Fruit fly (Drosophila melanogaster) whole organism, adult: ENCODE measurements around the gene scrib.

ENCODE experiments used
- CG11617 ChIP-seq: fragments of 200-800 bp; sonication (Bioruptor generic); optimal IDR thresholded peaks from 2 replicates; lab custom pipeline; 2017; ENCODE audit warnings: mild to moderate bottlenecking, missing biosample characterization, missing genetic modification reagents, missing genetic modification characterization
- CG12768 ChIP-seq: fragments of 200-800 bp; sonication (Bioruptor generic); optimal IDR thresholded peaks from 2 replicates; lab custom pipeline; 2017; ENCODE audit warnings: missing biosample characterization, missing genetic modification characterization, mild to moderate bottlenecking, moderate library complexity, missing genetic modification reagents
- CG14711 ChIP-seq: fragments of 200-800 bp; sonication (Bioruptor generic); optimal IDR thresholded peaks from 2 replicates; lab custom pipeline; 2018; ENCODE audit warnings: missing biosample characterization, mild to moderate bottlenecking, missing genetic modification characterization, moderate library complexity
- CG1620 ChIP-seq: fragments of 200-800 bp; sonication (Bioruptor generic); optimal IDR thresholded peaks from 2 replicates; lab custom pipeline; 2016; ENCODE audit warnings: missing biosample characterization, missing genetic modification characterization
- CG33017 ChIP-seq: fragments of 200-800 bp; sonication (Bioruptor generic); optimal IDR thresholded peaks from 2 replicates; lab custom pipeline; 2018; ENCODE audit warnings: missing biosample characterization, mild to moderate bottlenecking, missing genetic modification characterization, moderate library complexity
- CG5204 ChIP-seq: fragments of 200-800 bp; sonication (Bioruptor generic); optimal IDR thresholded peaks from 2 replicates; lab custom pipeline; 2016; ENCODE audit warnings: missing biosample characterization, missing genetic modification characterization
- CG7045 ChIP-seq: fragments of 200-800 bp; sonication (Bioruptor generic); optimal IDR thresholded peaks from 2 replicates; lab custom pipeline; 2017; ENCODE audit warnings: missing biosample characterization, mild to moderate bottlenecking, missing genetic modification characterization
- CG7101 ChIP-seq: fragments of 200-800 bp; sonication (Bioruptor generic); optimal IDR thresholded peaks from 2 replicates; lab custom pipeline; 2018; ENCODE audit warnings: missing biosample characterization, mild to moderate bottlenecking, missing genetic modification characterization, moderate library complexity
- Clk ChIP-seq: fragments of 200-800 bp; sonication (Bioruptor generic); optimal IDR thresholded peaks from 2 replicates; lab custom pipeline; 2017; ENCODE audit warnings: missing biosample characterization, missing genetic modification characterization
- Crg-1 ChIP-seq: fragments of 200-800 bp; sonication (Bioruptor generic); optimal IDR thresholded peaks from 2 replicates; lab custom pipeline; 2016; ENCODE audit warnings: missing biosample characterization, missing genetic modification characterization
- Hr96 ChIP-seq: fragments of 200-800 bp; sonication (Bioruptor generic); optimal IDR thresholded peaks from 2 replicates; lab custom pipeline; 2016; ENCODE audit warnings: missing biosample characterization, missing genetic modification characterization
- Mnt ChIP-seq: fragments of 200-800 bp; sonication (Bioruptor generic); optimal IDR thresholded peaks from 2 replicates; lab custom pipeline; 2016; ENCODE audit warnings: missing biosample characterization, mild to moderate bottlenecking, missing genetic modification characterization
- bab1 ChIP-seq: fragments of 200-800 bp; sonication (Bioruptor generic); optimal IDR thresholded peaks from 3 replicates; lab custom pipeline; 2019; ENCODE audit warnings: missing biosample characterization, mild to moderate bottlenecking, missing genetic modification characterization, moderate library complexity
- cic ChIP-seq: fragments of 200-800 bp; sonication (Bioruptor generic); optimal IDR thresholded peaks from 2 replicates; lab custom pipeline; 2017; ENCODE audit warnings: missing biosample characterization, mild to moderate bottlenecking, missing genetic modification characterization, moderate library complexity
- cnc ChIP-seq, 2 experiments: fragments of >200 bp; optimal IDR thresholded peaks; 2 replicates each; lab custom pipeline; 2017
- kay ChIP-seq: fragments of 200-800 bp; sonication (Bioruptor generic); peaks from one replicate; lab custom pipeline; 2016; ENCODE audit warnings: missing biosample characterization, missing genetic modification characterization, borderline replicate concordance
- ovo ChIP-seq: fragments of 200-800 bp; sonication (Bioruptor generic); optimal IDR thresholded peaks from 2 replicates; lab custom pipeline; 2016; ENCODE audit warnings: missing biosample characterization, missing genetic modification characterization
- pad ChIP-seq: fragments of 200-800 bp; sonication (Bioruptor generic); optimal IDR thresholded peaks from 3 replicates; lab custom pipeline; 2017; ENCODE audit warnings: missing biosample characterization, missing genetic modification characterization, mild to moderate bottlenecking, moderate library complexity, missing genetic modification reagents
- tj ChIP-seq: fragments of 200-800 bp; sonication (Bioruptor generic); optimal IDR thresholded peaks from 3 replicates; lab custom pipeline; 2017; ENCODE audit warnings: missing biosample characterization, mild to moderate bottlenecking, missing genetic modification characterization, moderate library complexity
- toe ChIP-seq: fragments of 200-800 bp; sonication (Bioruptor generic); optimal IDR thresholded peaks from 2 replicates; lab custom pipeline; 2016; ENCODE audit warnings: missing biosample characterization, missing genetic modification characterization

scrib gene

dm6 chr3R:26502907-26503306 lies 33.2 kb upstream of the scrib start:
- TF ChIP-seq CG5204: no peak
- no peak for TF ChIP-seq CG1620 (GFP tag; lab: Kevin White, UChicago)
- TF ChIP-seq CG11617: no peak
- TF ChIP-seq cic (GFP tag; lab: Kevin White, UChicago): no peak
- no peak for TF ChIP-seq bab1 (GFP tag; lab: Kevin White, UChicago)
- no peak for TF ChIP-seq CG7101 (tag; lab: Kevin White, UChicago)
- TF ChIP-seq CG33017: no peak
- TF ChIP-seq pad (GFP tag; lab: Kevin White, UChicago): no peak
- no peak for TF ChIP-seq CG7045 (GFP tag; lab: Kevin White, UChicago)
- no peak for TF ChIP-seq tj (GFP tag; lab: Kevin White, UChicago)
- TF ChIP-seq Hr96 (GFP tag; lab: Kevin White, UChicago): no peak
- TF ChIP-seq CG14711: no peak
- no peak for TF ChIP-seq ovo (GFP tag; lab: Kevin White, UChicago)
- TF ChIP-seq toe: no peak
- TF ChIP-seq cnc (optimal IDR thresholded peaks at IDR 0.05; lab: Kevin White, UChicago): no peak
- TF ChIP-seq Clk (GFP tag; lab: Kevin White, UChicago): no peak
- TF ChIP-seq Mnt (GFP tag; lab: Kevin White, UChicago): no peak
- TF ChIP-seq Crg-1 (GFP tag; lab: Kevin White, UChicago): no peak
- TF ChIP-seq CG12768: no peak
- no peak for TF ChIP-seq kay (GFP tag; lab: Kevin White, UChicago)

- TF ChIP-seq kay (GFP tag; lab: Kevin White, UChicago) (no peak), CG12768 (no peak), tj (GFP tag; lab: Kevin White, UChicago) (peak; percentile 26), bab1 (GFP tag; lab: Kevin White, UChicago) (no peak)
Measured at dm6 chr3R:26503317-26503716, 32.8 kb upstream of the scrib start.

- TF ChIP-seq CG33017 (no peak), kay (GFP tag; lab: Kevin White, UChicago) (no peak), toe (no peak), CG11617 (no peak), pad (GFP tag; lab: Kevin White, UChicago) (no peak), bab1 (GFP tag; lab: Kevin White, UChicago) (no peak), Crg-1 (GFP tag; lab: Kevin White, UChicago) (no peak), Mnt (GFP tag; lab: Kevin White, UChicago) (no peak)
Measured at dm6 chr3R:26507838-26508237, 28.3 kb upstream of the scrib start.

dm6 chr3R:26522071-26522683 lies 14.0 kb upstream of the scrib start:
- TF ChIP-seq Hr96 (GFP tag; lab: Kevin White, UChicago) (no peak), CG5204 (no peak), cic (GFP tag; lab: Kevin White, UChicago) (no peak), pad (GFP tag; lab: Kevin White, UChicago) (no peak), CG7045 (GFP tag; lab: Kevin White, UChicago) (no peak), CG1620 (GFP tag; lab: Kevin White, UChicago) (no peak), CG7101 (tag; lab: Kevin White, UChicago) (no peak), toe (no peak), tj (GFP tag; lab: Kevin White, UChicago) (no peak), Clk (GFP tag; lab: Kevin White, UChicago) (no peak), Crg-1 (GFP tag; lab: Kevin White, UChicago) (no peak), bab1 (GFP tag; lab: Kevin White, UChicago) (no peak)

dm6 chr3R:26529290-26529941 lies 6.7 kb upstream of the scrib start:
- TF ChIP-seq tj (GFP tag; lab: Kevin White, UChicago): no peak
- TF ChIP-seq Crg-1 (GFP tag; lab: Kevin White, UChicago): no peak
- TF ChIP-seq toe: no peak
- no peak for TF ChIP-seq Mnt (GFP tag; lab: Kevin White, UChicago)
- no peak for TF ChIP-seq ovo (GFP tag; lab: Kevin White, UChicago)
- no peak for TF ChIP-seq cnc (optimal IDR thresholded peaks at IDR 0.05; lab: Kevin White, UChicago)
- no peak for TF ChIP-seq Clk (GFP tag; lab: Kevin White, UChicago)
- no peak for TF ChIP-seq kay (GFP tag; lab: Kevin White, UChicago)
- no peak for TF ChIP-seq cic (GFP tag; lab: Kevin White, UChicago)
- no peak for TF ChIP-seq CG1620 (GFP tag; lab: Kevin White, UChicago)
- no peak for TF ChIP-seq Hr96 (GFP tag; lab: Kevin White, UChicago)
- TF ChIP-seq CG12768: no peak
- no peak for TF ChIP-seq CG11617
- no peak for TF ChIP-seq CG7101 (tag; lab: Kevin White, UChicago)
- TF ChIP-seq CG7045 (GFP tag; lab: Kevin White, UChicago): no peak
- TF ChIP-seq CG33017: no peak
- no peak for TF ChIP-seq CG5204
- TF ChIP-seq pad (GFP tag; lab: Kevin White, UChicago): no peak
- no peak for TF ChIP-seq bab1 (GFP tag; lab: Kevin White, UChicago)
- no peak for TF ChIP-seq CG14711

dm6 chr3R:26533997-26534556 lies 2.1 kb upstream of the scrib start:
- TF ChIP-seq CG1620 (GFP tag; lab: Kevin White, UChicago): no peak
- TF ChIP-seq tj (GFP tag; lab: Kevin White, UChicago): peak; percentile 69
